Fruit fly (Drosophila melanogaster) whole organism, embryonic: Measurements from ENCODE around the gene CG9522.
A peak's percentile ranks its signal among the peaks of the same experiment; 100 is the strongest.

Experiments used
- CG10543 ChIP-seq: fragments of 200-800 bp; sonication (Bioruptor generic); optimal IDR thresholded peaks from 3 replicates; lab custom pipeline; 2017; ENCODE audit warnings: missing biosample characterization, mild to moderate bottlenecking, missing genetic modification characterization, moderate library complexity
- CG10654 ChIP-seq: fragments of 200-800 bp; sonication (Bioruptor generic); optimal IDR thresholded peaks from 2 replicates; lab custom pipeline; 2016; ENCODE audit warnings: missing biosample characterization, missing genetic modification characterization
- CG11456 ChIP-seq: fragments of 200-800 bp; sonication (Bioruptor generic); IDR thresholded peaks from 3 replicates; pipeline ENCODE4 v1.3.6; 2022; ENCODE audit warnings: missing biosample characterization, missing genetic modification characterization
- CG12219 ChIP-seq: fragments of 200-800 bp; sonication (Bioruptor generic); optimal IDR thresholded peaks from 3 replicates; lab custom pipeline; 2018; ENCODE audit warnings: missing biosample characterization, mild to moderate bottlenecking, missing genetic modification characterization
- CG13287 ChIP-seq: fragments of 200-800 bp; sonication (Bioruptor generic); IDR thresholded peaks from 2 replicates; pipeline ENCODE4 v1.3.6; 2022; ENCODE audit warnings: missing biosample characterization, missing genetic modification characterization; ENCODE audit not compliant: partially characterized antibody
- CG16779 ChIP-seq: fragments of 200-800 bp; sonication (Bioruptor generic); IDR thresholded peaks from 2 replicates; pipeline ENCODE4 v1.3.6; 2022; ENCODE audit warnings: missing biosample characterization, missing genetic modification characterization
- CG16815 ChIP-seq: fragments of 200-800 bp; sonication (Bioruptor generic); optimal IDR thresholded peaks from 3 replicates; lab custom pipeline; 2017; ENCODE audit warnings: missing biosample characterization, mild to moderate bottlenecking, missing genetic modification characterization
- CG17186 ChIP-seq: fragments of 200-800 bp; sonication (Bioruptor generic); optimal IDR thresholded peaks from 3 replicates; lab custom pipeline; 2017; ENCODE audit warnings: missing biosample characterization, missing genetic modification reagents, missing genetic modification characterization
- CG18764 ChIP-seq: fragments of 200-800 bp; sonication (Bioruptor generic); optimal IDR thresholded peaks from 3 replicates; lab custom pipeline; 2016; ENCODE audit warnings: missing biosample characterization, missing genetic modification characterization
- CG2889 ChIP-seq: fragments of 200-800 bp; sonication (Bioruptor generic); IDR thresholded peaks from 3 replicates; pipeline ENCODE4 v1.3.6; 2022; ENCODE audit warnings: missing biosample characterization, missing genetic modification characterization
- CG30431 ChIP-seq: fragments of 200-800 bp; sonication (Bioruptor generic); optimal IDR thresholded peaks from 2 replicates; lab custom pipeline; 2017; ENCODE audit warnings: missing biosample characterization, missing genetic modification characterization
- CG6854 ChIP-seq: fragments of 200-800 bp; sonication (Bioruptor generic); optimal IDR thresholded peaks from 3 replicates; lab custom pipeline; 2017; ENCODE audit warnings: missing biosample characterization, mild to moderate bottlenecking, missing genetic modification characterization
- CG7745 ChIP-seq: fragments of 200-800 bp; sonication (Bioruptor generic); optimal IDR thresholded peaks from 2 replicates; lab custom pipeline; 2018; ENCODE audit warnings: missing biosample characterization, mild to moderate bottlenecking, missing genetic modification characterization, moderate library complexity
- CG8281 ChIP-seq: fragments of 200-800 bp; sonication (Bioruptor generic); optimal IDR thresholded peaks from 2 replicates; lab custom pipeline; 2018; ENCODE audit warnings: missing biosample characterization, mild to moderate bottlenecking, missing genetic modification characterization, moderate library complexity
- CG8290 ChIP-seq, 3 experiments: fragments of 200-800 bp; sonication (Bioruptor generic); optimal IDR thresholded peaks; 2 replicates each; lab custom pipeline; 2016 to 2019; ENCODE audit warnings: missing biosample characterization in 3 of 3, missing genetic modification characterization in 3 of 3, mild to moderate bottlenecking in 2 of 3, moderate library complexity in 1 of 3
- CG8478 ChIP-seq: fragments of >200 bp; optimal IDR thresholded peaks from 2 replicates; lab custom pipeline; 2018
- CG8924 ChIP-seq: fragments of 200-800 bp; optimal IDR thresholded peaks from 3 replicates; lab custom pipeline; 2019; ENCODE audit warnings: missing biosample characterization, mild to moderate bottlenecking, missing genetic modification characterization, moderate library complexity
- CkIIα-i1 ChIP-seq: fragments of 200-800 bp; sonication (Bioruptor generic); IDR thresholded peaks from 2 replicates; pipeline ENCODE4 v1.3.6; 2022; ENCODE audit warnings: missing biosample characterization, missing genetic modification characterization
- CrebB ChIP-seq: fragments of 200-800 bp; sonication (Bioruptor generic); optimal IDR thresholded peaks from 3 replicates; lab custom pipeline; 2018; ENCODE audit warnings: missing biosample characterization, mild to moderate bottlenecking, missing genetic modification characterization
- Dad ChIP-seq: fragments of 200-800 bp; sonication (Bioruptor generic); optimal IDR thresholded peaks from 3 replicates; lab custom pipeline; 2016; ENCODE audit warnings: missing biosample characterization, missing genetic modification characterization
- Dll ChIP-seq: fragments of 200-800 bp; sonication (Bioruptor generic); IDR thresholded peaks from 4 replicates; pipeline ENCODE4 v1.3.6; 2022; ENCODE audit warnings: missing biosample characterization, missing genetic modification characterization; ENCODE audit not compliant: partially characterized antibody
- Doc2 ChIP-seq: fragments of 200-800 bp; sonication (Bioruptor generic); IDR thresholded peaks from 2 replicates; pipeline ENCODE4 v1.3.6; 2022; ENCODE audit warnings: missing biosample characterization, missing genetic modification characterization
- Elba2 ChIP-seq: fragments of 200-800 bp; sonication (Bioruptor generic); optimal IDR thresholded peaks from 3 replicates; lab custom pipeline; 2016; ENCODE audit warnings: missing biosample characterization, missing genetic modification characterization
- Hsf ChIP-seq: fragments of 200-800 bp; sonication (Bioruptor generic); optimal IDR thresholded peaks from 3 replicates; lab custom pipeline; 2016; ENCODE audit warnings: missing biosample characterization, missing genetic modification characterization
- Kr ChIP-seq: fragments of 200-800 bp; sonication (Bioruptor generic); optimal IDR thresholded peaks from 2 replicates; lab custom pipeline; 2017; ENCODE audit warnings: missing biosample characterization, mild to moderate bottlenecking, missing genetic modification characterization
- NfI ChIP-seq: fragments of 200-800 bp; sonication (Bioruptor generic); optimal IDR thresholded peaks from 3 replicates; lab custom pipeline; 2018; ENCODE audit warnings: missing biosample characterization, mild to moderate bottlenecking, missing genetic modification characterization, moderate library complexity
- Ravus ChIP-seq: fragments of 200-800 bp; sonication (Bioruptor generic); IDR thresholded peaks from 2 replicates; pipeline ENCODE4 v1.3.6; 2022; ENCODE audit warnings: missing biosample characterization, missing genetic modification characterization
- crol ChIP-seq: fragments of 200-800 bp; sonication (Bioruptor generic); IDR thresholded peaks from 2 replicates; pipeline ENCODE4 v1.3.6; 2022; ENCODE audit warnings: missing biosample characterization, missing genetic modification characterization
- dmrt99B ChIP-seq: fragments of 200-800 bp; sonication (Bioruptor generic); optimal IDR thresholded peaks from 2 replicates; lab custom pipeline; 2018; ENCODE audit warnings: missing biosample characterization, mild to moderate bottlenecking, missing genetic modification characterization, moderate library complexity
- emc ChIP-seq: fragments of 200-800 bp; sonication (Bioruptor generic); optimal IDR thresholded peaks from 2 replicates; lab custom pipeline; 2016; ENCODE audit warnings: missing biosample characterization, missing genetic modification characterization
- fd96Cb ChIP-seq: fragments of 200-800 bp; sonication (Bioruptor generic); optimal IDR thresholded peaks from 2 replicates; lab custom pipeline; 2018; ENCODE audit warnings: missing biosample characterization, mild to moderate bottlenecking, missing genetic modification characterization, moderate library complexity
- ftz-f1 ChIP-seq: fragments of 200-800 bp; sonication (Bioruptor generic); optimal IDR thresholded peaks from 2 replicates; lab custom pipeline; 2016; ENCODE audit warnings: missing biosample characterization, missing genetic modification characterization
- gem ChIP-seq: fragments of 200-800 bp; sonication (Bioruptor generic); optimal IDR thresholded peaks from 2 replicates; lab custom pipeline; 2019; ENCODE audit warnings: missing biosample characterization, mild to moderate bottlenecking, missing genetic modification characterization, moderate library complexity
- gsb ChIP-seq: fragments of 200-800 bp; sonication (Bioruptor generic); IDR thresholded peaks from 2 replicates; pipeline ENCODE4 v1.3.6; 2022; ENCODE audit warnings: missing biosample characterization, missing genetic modification characterization
- ham ChIP-seq: fragments of 200-800 bp; sonication (Bioruptor generic); IDR thresholded peaks from 2 replicates; pipeline ENCODE4 v1.3.6; 2022; ENCODE audit warnings: missing biosample characterization, missing genetic modification characterization
- lmd ChIP-seq: fragments of 200-800 bp; sonication (Bioruptor generic); IDR thresholded peaks from 2 replicates; pipeline ENCODE4 v1.3.6; 2022; ENCODE audit warnings: missing biosample characterization, missing genetic modification characterization
- lola ChIP-seq, 3 experiments: fragments of >200 bp in 2 of 3; fragments of 200-800 bp in 1 of 3; sonication (Bioruptor generic) in 1 of 3; optimal IDR thresholded peaks; 2 replicates each; lab custom pipeline; 2017 to 2019; ENCODE audit warnings: missing biosample characterization in 3 of 3, missing genetic modification characterization in 3 of 3, mild to moderate bottlenecking in 1 of 3, moderate library complexity in 1 of 3
- lov ChIP-seq, 2 experiments: fragments of 200-800 bp in 1 of 2; fragments of >200 bp in 1 of 2; sonication (Bioruptor generic) in 1 of 2; IDR thresholded peaks in 1 of 2; optimal IDR thresholded peaks in 1 of 2; 2 replicates in 1 of 2; 3 replicates in 1 of 2; pipeline versions ENCODE4 v1.3.6 to Lab custom; 2017 to 2022; ENCODE audit warnings: missing biosample characterization in 1 of 2, missing genetic modification characterization in 1 of 2
- nerfin-2 ChIP-seq: fragments of 200-800 bp; sonication (Bioruptor generic); IDR thresholded peaks from 2 replicates; pipeline ENCODE4 v1.3.6; 2022; ENCODE audit warnings: missing biosample characterization, missing genetic modification characterization; ENCODE audit not compliant: partially characterized antibody
- pros ChIP-seq: fragments of 200-800 bp; sonication (Bioruptor generic); optimal IDR thresholded peaks from 3 replicates; lab custom pipeline; 2019; ENCODE audit warnings: missing biosample characterization, mild to moderate bottlenecking, missing genetic modification characterization, moderate library complexity
- row ChIP-seq: fragments of 200-800 bp; sonication (Bioruptor generic); IDR thresholded peaks from 3 replicates; pipeline ENCODE4 v1.3.6; 2022; ENCODE audit warnings: missing biosample characterization, missing genetic modification characterization
- seq ChIP-seq: fragments of 200-800 bp; sonication (Bioruptor generic); IDR thresholded peaks from 2 replicates; pipeline ENCODE4 v1.3.6; 2022; ENCODE audit warnings: missing biosample characterization, missing genetic modification characterization
- slp2 ChIP-seq: fragments of 200-800 bp; sonication (Bioruptor generic); optimal IDR thresholded peaks from 2 replicates; lab custom pipeline; 2016; ENCODE audit warnings: missing biosample characterization, missing genetic modification characterization
- sna ChIP-seq: fragments of 200-800 bp; sonication (Bioruptor generic); IDR thresholded peaks from 2 replicates; pipeline ENCODE4 v1.3.6; 2022; ENCODE audit warnings: missing biosample characterization, missing genetic modification characterization; ENCODE audit not compliant: partially characterized antibody
- toy ChIP-seq: fragments of 200-800 bp; sonication (Bioruptor generic); IDR thresholded peaks from 2 replicates; pipeline ENCODE4 v1.3.6; 2022; ENCODE audit warnings: missing biosample characterization, missing genetic modification characterization
- trh ChIP-seq: fragments of 200-800 bp; sonication (Bioruptor generic); optimal IDR thresholded peaks from 2 replicates; lab custom pipeline; 2016; ENCODE audit warnings: missing biosample characterization, missing genetic modification characterization
- unpg ChIP-seq: fragments of 200-800 bp; sonication (Bioruptor generic); optimal IDR thresholded peaks from 3 replicates; lab custom pipeline; 2018; ENCODE audit warnings: missing biosample characterization, mild to moderate bottlenecking, missing genetic modification characterization, moderate library complexity
- vnd ChIP-seq: fragments of 200-800 bp; sonication (Bioruptor generic); IDR thresholded peaks from 3 replicates; pipeline ENCODE4 v1.3.6; 2022; ENCODE audit warnings: missing biosample characterization, missing genetic modification characterization; ENCODE audit not compliant: partially characterized antibody
- wek ChIP-seq: fragments of 200-800 bp; sonication (Bioruptor generic); optimal IDR thresholded peaks from 3 replicates; lab custom pipeline; 2018; ENCODE audit warnings: missing biosample characterization, mild to moderate bottlenecking, missing genetic modification characterization, moderate library complexity

CG9522 gene

dm6 chrX:14832562-14833303 is 15.9 kb downstream of the CG9522 start, which contains the start of gene CG14411 (continued):
- TF ChIP-seq unpg (GFP tag; lab: Kevin White, UChicago) (no peak), CG30431 (no peak), Dll (GFP tag; lab: Robert Waterston, UW) (no peak), CG12219 (no peak), CrebB (tag; lab: Kevin White, UChicago) (no peak), seq (GFP tag; lab: Robert Waterston, UW) (no peak), slp2 (GFP tag; lab: Kevin White, UChicago) (no peak), trh (no peak), CG10543 (no peak), Dad (GFP tag; lab: Kevin White, UChicago) (no peak), gsb (no peak), CG11456 (GFP tag; lab: Robert Waterston, UW) (no peak), CG18764 (no peak), CG7745 (tag; lab: Kevin White, UChicago) (no peak), CG8281 (tag; lab: Kevin White, UChicago) (no peak), toy (GFP tag; lab: Robert Waterston, UW) (no peak), Hsf (GFP tag; lab: Kevin White, UChicago) (no peak), wek (GFP tag; lab: Kevin White, UChicago) (no peak), Kr (GFP tag; lab: Kevin White, UChicago) (no peak), CG16815 (no peak), dmrt99B (no peak), fd96Cb (no peak), emc (GFP tag; lab: Kevin White, UChicago) (no peak), ftz-f1 (GFP tag; lab: Kevin White, UChicago) (no peak), nerfin-2 (GFP tag; lab: Robert Waterston, UW) (no peak), CG13287 (GFP tag; lab: Robert Waterston, UW) (no peak), CG2889 (GFP tag; lab: Robert Waterston, UW) (no peak), Ravus (GFP tag; lab: Robert Waterston, UW) (no peak), row (GFP tag; lab: Robert Waterston, UW) (peak; percentile 59; the same call in 2 of the 3 replicates), NfI (GFP tag; lab: Kevin White, UChicago) (no peak), pros (GFP tag; lab: Kevin White, UChicago) (no peak), vnd (GFP tag; lab: Robert Waterston, UW) (no peak), CG8924 (tag; lab: Kevin White, UChicago) (peak; percentile 31), gem (tag; lab: Kevin White, UChicago) (no peak), CG8290 (GFP tag; optimal IDR thresholded peaks at IDR 0.05; lab: Kevin White, UChicago) (no peak), CG8290 (tag; optimal IDR thresholded peaks at IDR 0.05; lab: Kevin White, UChicago) (peak in 1 of 2 experiments; percentile 35), CkIIα-i1 (no peak), lmd (no peak), sna (GFP tag; lab: Robert Waterston, UW) (peak; percentile 16; the same call in 1 of the 2 replicates), lola (GFP tag; optimal IDR thresholded peaks at IDR 0.05; lab: Kevin White, UChicago) (no peak), Doc2 (GFP tag; lab: Robert Waterston, UW) (no peak), CG17186 (peak; percentile 7), CG16779 (no peak), lov (optimal IDR thresholded peaks at IDR 0.05; lab: Kevin White, UChicago) (no peak), lov (GFP tag; IDR thresholded peaks at IDR 0.05; lab: Robert Waterston, UW) (no peak), CG6854 (GFP tag; lab: Kevin White, UChicago) (no peak), CG10654 (GFP tag; lab: Kevin White, UChicago) (no peak), ham (no peak), CG8478 (peak; percentile 28), crol (GFP tag; lab: Robert Waterston, UW) (peak; percentile 80), Elba2 (GFP tag; lab: Kevin White, UChicago) (peak; percentile 38)
